Fruit fly (Drosophila melanogaster) whole organism, wandering third instar larva: ENCODE measurements around the gene DEF8.

Experiments used
- Abd-B ChIP-seq: fragments of >200 bp; optimal IDR thresholded peaks from 2 replicates; lab custom pipeline; 2017; ENCODE audit warnings: missing biosample characterization, missing genetic modification characterization
- CG32264 ChIP-seq: fragments of 200-800 bp; sonication (Bioruptor generic); optimal IDR thresholded peaks from 2 replicates; lab custom pipeline; 2016; ENCODE audit warnings: missing biosample characterization, missing genetic modification characterization
- CG9705 ChIP-seq: fragments of 200-800 bp; sonication (Bioruptor generic); optimal IDR thresholded peaks from 2 replicates; lab custom pipeline; 2018; ENCODE audit warnings: missing biosample characterization, mild to moderate bottlenecking, missing genetic modification characterization
- CrebA ChIP-seq: fragments of 200-800 bp; sonication (Bioruptor generic); optimal IDR thresholded peaks from 2 replicates; lab custom pipeline; 2016; ENCODE audit warnings: missing biosample characterization, mild to moderate bottlenecking, missing genetic modification characterization, borderline replicate concordance
- Dfd ChIP-seq: fragments of >200 bp; optimal IDR thresholded peaks from 2 replicates; lab custom pipeline; 2017; ENCODE audit warnings: missing biosample characterization, missing genetic modification characterization
- Dif ChIP-seq: fragments of 200-275, 200-300 bp; sonication (Bioruptor generic); optimal IDR thresholded peaks from 2 replicates; lab custom pipeline; 2018; ENCODE audit warnings: missing biosample characterization, missing genetic modification characterization; ENCODE audit not compliant: partially characterized antibody
- GATAd ChIP-seq: sonication (Bioruptor generic); optimal IDR thresholded peaks from 2 replicates; lab custom pipeline; 2016; ENCODE audit warnings: missing biosample characterization, missing genetic modification characterization
- HLH106 ChIP-seq: fragments of 200-800 bp; optimal IDR thresholded peaks from 3 replicates; lab custom pipeline; 2019; ENCODE audit warnings: missing biosample characterization, mild to moderate bottlenecking, missing genetic modification characterization, moderate library complexity
- Hnf4 ChIP-seq: fragments of 200-800 bp; sonication (Bioruptor generic); optimal IDR thresholded peaks from 2 replicates; lab custom pipeline; 2016; ENCODE audit warnings: missing biosample characterization, mild to moderate bottlenecking, missing genetic modification characterization
- Hr78 ChIP-seq: fragments of >200 bp; optimal IDR thresholded peaks from 2 replicates; lab custom pipeline; 2017; ENCODE audit warnings: missing biosample characterization, missing genetic modification characterization
- Hr83 ChIP-seq: fragments of 200-300 bp; sonication (Bioruptor generic); optimal IDR thresholded peaks from 2 replicates; lab custom pipeline; 2016; ENCODE audit warnings: missing biosample characterization, mild to moderate bottlenecking, missing genetic modification characterization, moderate library complexity; ENCODE audit not compliant: poor library complexity, severe bottlenecking
- Jra ChIP-seq: sonication (Bioruptor generic); optimal IDR thresholded peaks from 2 replicates; lab custom pipeline; 2016; ENCODE audit warnings: missing biosample characterization, missing genetic modification characterization
- Mio ChIP-seq: sonication (Bioruptor generic); optimal IDR thresholded peaks from 2 replicates; lab custom pipeline; 2016; ENCODE audit warnings: missing biosample characterization, missing genetic modification characterization
- Myc ChIP-seq: fragments of >200 bp; optimal IDR thresholded peaks from 2 replicates; lab custom pipeline; 2017
- N ChIP-seq: fragments of >200 bp; optimal IDR thresholded peaks from 2 replicates; lab custom pipeline; 2018; ENCODE audit warnings: missing biosample characterization, missing external identifiers, missing genetic modification characterization
- OdsH ChIP-seq: fragments of 200-800 bp; sonication (Bioruptor generic); optimal IDR thresholded peaks from 2 replicates; lab custom pipeline; 2016; ENCODE audit warnings: missing biosample characterization, mild to moderate bottlenecking, missing genetic modification characterization
- Rel ChIP-seq, 2 experiments: fragments of 200-800 bp; sonication (Bioruptor generic) in 1 of 2; optimal IDR thresholded peaks; 2 replicates in 1 of 2; 3 replicates in 1 of 2; lab custom pipeline; 2016 to 2019; ENCODE audit warnings: mild to moderate bottlenecking in 2 of 2, missing biosample characterization in 2 of 2, missing genetic modification characterization in 2 of 2, moderate library complexity in 1 of 2
- Sp1 ChIP-seq: fragments of 200-800 bp; sonication (Bioruptor generic); optimal IDR thresholded peaks from 3 replicates; lab custom pipeline; 2019; ENCODE audit warnings: missing biosample characterization, mild to moderate bottlenecking, missing genetic modification characterization, moderate library complexity
- br ChIP-seq: fragments of 200-800 bp; sonication (Bioruptor generic); optimal IDR thresholded peaks from 2 replicates; lab custom pipeline; 2016; ENCODE audit warnings: missing biosample characterization, missing genetic modification characterization
- brk ChIP-seq: fragments of 200-800 bp; sonication (Bioruptor generic); optimal IDR thresholded peaks from 2 replicates; lab custom pipeline; 2016; ENCODE audit warnings: missing biosample characterization, mild to moderate bottlenecking, missing genetic modification characterization
- dl ChIP-seq, 2 experiments: fragments of 175-275, 200-275 bp in 1 of 2; fragments of 200-275 bp in 1 of 2; sonication (Bioruptor generic); optimal IDR thresholded peaks; lab custom pipeline; 2018; ENCODE audit warnings: mild to moderate bottlenecking in 2 of 2, missing biosample characterization in 2 of 2, missing genetic modification characterization in 2 of 2, moderate library complexity in 2 of 2; ENCODE audit not compliant: partially characterized antibody in 2 of 2, insufficient read depth in 1 of 2
- dmrt93B ChIP-seq: fragments of 200-800 bp; sonication (Bioruptor generic); optimal IDR thresholded peaks from 2 replicates; lab custom pipeline; 2018; ENCODE audit warnings: missing biosample characterization, mild to moderate bottlenecking, missing genetic modification characterization
- dsf ChIP-seq: sonication (Bioruptor generic); optimal IDR thresholded peaks from 2 replicates; lab custom pipeline; 2016; ENCODE audit warnings: missing biosample characterization, missing genetic modification characterization, borderline replicate concordance
- ey ChIP-seq: fragments of 200-800 bp; sonication (Bioruptor generic); optimal IDR thresholded peaks from 2 replicates; lab custom pipeline; 2016; ENCODE audit warnings: missing biosample characterization, missing genetic modification characterization
- foxo ChIP-seq, 2 experiments: fragments of 200-800 bp; sonication (Bioruptor generic); optimal IDR thresholded peaks; 2 replicates in 1 of 2; 3 replicates in 1 of 2; lab custom pipeline; 2016 to 2017; ENCODE audit warnings: missing biosample characterization in 2 of 2, missing genetic modification characterization in 2 of 2
- fru ChIP-seq: fragments of 200-800 bp; sonication (Bioruptor generic); optimal IDR thresholded peaks from 3 replicates; lab custom pipeline; 2016; ENCODE audit warnings: missing biosample characterization, mild to moderate bottlenecking, missing genetic modification characterization
- h ChIP-seq: fragments of 200-800 bp; sonication (Bioruptor generic); optimal IDR thresholded peaks from 3 replicates; lab custom pipeline; 2016; ENCODE audit warnings: missing biosample characterization, mild to moderate bottlenecking, missing genetic modification characterization
- jim ChIP-seq: fragments of 175-275, 200-325 bp; sonication (Bioruptor generic); optimal IDR thresholded peaks from 2 replicates; lab custom pipeline; 2016; ENCODE audit warnings: missing biosample characterization, mild to moderate bottlenecking, missing genetic modification characterization
- lola ChIP-seq: fragments of >200 bp; optimal IDR thresholded peaks from 2 replicates; lab custom pipeline; 2017; ENCODE audit warnings: missing biosample characterization, missing genetic modification characterization
- psq ChIP-seq: fragments of 200-800 bp; sonication (Bioruptor generic); optimal IDR thresholded peaks from 3 replicates; lab custom pipeline; 2017; ENCODE audit warnings: missing biosample characterization, mild to moderate bottlenecking, missing genetic modification characterization, moderate library complexity
- rgr ChIP-seq: fragments of 200-800 bp; sonication (Bioruptor generic); optimal IDR thresholded peaks from 3 replicates; lab custom pipeline; 2016; ENCODE audit warnings: missing biosample characterization, mild to moderate bottlenecking, missing genetic modification characterization
- sage ChIP-seq: fragments of 200-800 bp; sonication (Bioruptor generic); optimal IDR thresholded peaks from 2 replicates; lab custom pipeline; 2016; ENCODE audit warnings: missing biosample characterization, mild to moderate bottlenecking, missing genetic modification characterization
- sv ChIP-seq: fragments of 200-800 bp; sonication (Bioruptor generic); optimal IDR thresholded peaks from 3 replicates; lab custom pipeline; 2016; ENCODE audit warnings: missing biosample characterization, missing genetic modification characterization
- tai ChIP-seq: sonication (Bioruptor generic); optimal IDR thresholded peaks from 2 replicates; lab custom pipeline; 2016; ENCODE audit warnings: missing biosample characterization, missing genetic modification characterization
- usp ChIP-seq: fragments of >200 bp; optimal IDR thresholded peaks from 2 replicates; lab custom pipeline; 2017; ENCODE audit warnings: missing biosample characterization, missing genetic modification characterization
- woc ChIP-seq: sonication (Bioruptor generic); optimal IDR thresholded peaks from 2 replicates; lab custom pipeline; 2016; ENCODE audit warnings: missing biosample characterization, mild to moderate bottlenecking, missing genetic modification characterization

The DEF8 gene

DNA sequence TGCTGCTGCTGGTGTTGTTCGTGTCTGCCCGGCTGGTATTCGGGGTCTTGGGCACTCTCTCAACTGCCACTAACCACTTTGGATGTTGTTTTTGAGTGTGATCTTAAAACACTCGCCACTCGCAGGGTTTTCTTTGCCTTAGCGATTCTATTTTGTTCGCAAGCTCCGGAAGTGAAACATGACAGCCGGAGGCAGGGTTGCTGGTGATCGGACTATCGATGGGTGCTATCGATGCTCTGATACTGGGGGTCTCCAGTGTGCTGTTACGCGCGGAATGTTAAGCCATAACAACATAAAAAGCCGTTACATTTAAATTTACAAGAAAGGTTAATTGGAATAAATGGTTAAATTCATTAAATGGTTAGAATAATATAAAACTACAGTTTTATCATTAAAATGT lies 7.0 kb upstream of the DEF8 start, which contains the start of gene yps:
Gene yps (minus strand): TSS at position 176 of the 400 bp plus-strand sequence.
- no peak for TF ChIP-seq Abd-B (GFP tag; lab: Kevin White, UChicago)
- no peak for TF ChIP-seq Dfd (GFP tag; lab: Kevin White, UChicago)
- TF ChIP-seq dl (GFP tag; optimal IDR thresholded peaks at IDR 0.05; lab: Kevin White, UChicago; ENCODE audit: insufficient read depth in 1 of 2, partially characterized antibody in 2 of 2): no peak
- peak; percentile 92 for TF ChIP-seq h (GFP tag; lab: Kevin White, UChicago)
- peak; percentile 99 for TF ChIP-seq Hr83 (GFP tag; lab: Kevin White, UChicago)
- peak; percentile 25 to 86 for TF ChIP-seq foxo (GFP tag; optimal IDR thresholded peaks at IDR 0.05; lab: Kevin White, UChicago)
- peak; percentile 67 for TF ChIP-seq ey (GFP tag; lab: Kevin White, UChicago)
- peak; percentile 6 for TF ChIP-seq dsf (GFP tag; lab: Kevin White, UChicago)
- TF ChIP-seq Jra (GFP tag; lab: Kevin White, UChicago): peak; percentile 68
- TF ChIP-seq tai: no peak
- TF ChIP-seq jim (GFP tag; lab: Kevin White, UChicago): no peak
- peak; percentile 84 for TF ChIP-seq brk (GFP tag; lab: Kevin White, UChicago)
- TF ChIP-seq rgr (GFP tag; lab: Kevin White, UChicago): peak; percentile 97
- no peak for TF ChIP-seq N (GFP tag; lab: Kevin White, UChicago)
- peak; percentile 85 for TF ChIP-seq Hnf4 (GFP tag; lab: Kevin White, UChicago)
- TF ChIP-seq fru (GFP tag; lab: Kevin White, UChicago): peak; percentile 86
- TF ChIP-seq OdsH (GFP tag; lab: Kevin White, UChicago): peak; percentile 90
- no peak for TF ChIP-seq Hr78 (GFP tag; lab: Kevin White, UChicago)
- TF ChIP-seq Sp1 (GFP tag; lab: Kevin White, UChicago): peak; percentile 92
- peak; percentile 84 for TF ChIP-seq sage (GFP tag; lab: Kevin White, UChicago)
- no peak for TF ChIP-seq usp (GFP tag; lab: Kevin White, UChicago)
- no peak for TF ChIP-seq CrebA
- peak; percentile 80 for TF ChIP-seq Mio (GFP tag; lab: Kevin White, UChicago)
- peak; percentile 93 for TF ChIP-seq br (GFP tag; lab: Kevin White, UChicago)
- peak; percentile 79 for TF ChIP-seq sv (GFP tag; lab: Kevin White, UChicago)
- TF ChIP-seq dmrt93B (GFP tag; lab: Kevin White, UChicago): peak; percentile 93
- peak; percentile 89 for TF ChIP-seq CG32264 (GFP tag; lab: Kevin White, UChicago)
- no peak for TF ChIP-seq GATAd (GFP tag; lab: Kevin White, UChicago)
- TF ChIP-seq Dif (GFP tag; lab: Kevin White, UChicago): no peak
- TF ChIP-seq woc (GFP tag; lab: Kevin White, UChicago): peak; percentile 32
- TF ChIP-seq HLH106 (tag; lab: Kevin White, UChicago): peak; percentile 86
- no peak for TF ChIP-seq Rel (GFP tag; optimal IDR thresholded peaks at IDR 0.05; lab: Kevin White, UChicago)
- TF ChIP-seq Rel (tag; optimal IDR thresholded peaks at IDR 0.05; lab: Kevin White, UChicago): peak; percentile 77
- TF ChIP-seq psq (GFP tag; lab: Kevin White, UChicago): peak; percentile 72
- TF ChIP-seq CG9705 (GFP tag; lab: Kevin White, UChicago): peak; percentile 95
- no peak for TF ChIP-seq lola
- TF ChIP-seq Myc (lab: Kevin White, UChicago): peak; percentile 18

DNA sequence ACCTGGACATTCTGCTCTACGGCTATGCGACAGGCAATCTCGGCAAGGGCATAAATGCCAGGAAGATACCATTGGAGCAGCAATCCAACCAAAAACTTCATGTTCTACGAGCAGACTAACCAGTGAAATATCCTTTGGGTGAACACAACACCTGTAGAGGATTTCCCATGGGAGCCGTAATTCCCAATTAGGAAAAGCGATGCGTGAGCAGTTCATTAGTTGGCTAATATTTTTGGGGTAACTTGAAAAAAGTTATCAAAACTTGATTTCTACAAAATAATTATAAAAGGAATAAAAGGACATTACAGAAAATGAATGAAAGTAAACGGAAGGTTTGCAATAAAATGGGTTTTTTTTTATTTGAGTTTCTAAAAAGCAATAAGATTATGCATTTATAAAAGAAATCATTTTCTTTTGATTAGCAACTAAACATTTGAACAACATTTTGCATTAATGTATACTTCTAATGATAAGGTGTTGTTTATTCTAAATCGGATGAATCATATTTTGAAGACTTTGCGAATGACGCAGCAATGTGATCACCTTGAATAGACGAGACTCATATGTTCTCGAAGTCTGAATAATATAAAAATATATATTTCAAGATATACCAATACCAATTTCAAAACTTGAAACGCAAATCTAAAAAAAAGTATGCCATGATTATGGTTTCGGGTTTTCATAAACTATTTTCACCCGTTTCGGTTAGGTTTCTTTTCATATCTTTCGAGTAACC lies 4.5 kb upstream of the DEF8 start, which contains the start of the genes Ir68b and CG34241:
Gene Ir68b (minus strand): TSS at position 101 of the 736 bp plus-strand sequence.
Gene CG34241 (plus strand): TSS at position 686 of the 736 bp plus-strand sequence.
- TF ChIP-seq OdsH (GFP tag; lab: Kevin White, UChicago): no peak
- TF ChIP-seq usp (GFP tag; lab: Kevin White, UChicago): no peak
- no peak for TF ChIP-seq Dif (GFP tag; lab: Kevin White, UChicago)
- no peak for TF ChIP-seq sage (GFP tag; lab: Kevin White, UChicago)
- TF ChIP-seq Jra (GFP tag; lab: Kevin White, UChicago): no peak
- no peak for TF ChIP-seq Sp1 (GFP tag; lab: Kevin White, UChicago)
- TF ChIP-seq woc (GFP tag; lab: Kevin White, UChicago): no peak
- no peak for TF ChIP-seq N (GFP tag; lab: Kevin White, UChicago)
- no peak for TF ChIP-seq psq (GFP tag; lab: Kevin White, UChicago)
- no peak for TF ChIP-seq lola
- TF ChIP-seq h (GFP tag; lab: Kevin White, UChicago): no peak
- TF ChIP-seq Mio (GFP tag; lab: Kevin White, UChicago): no peak
- no peak for TF ChIP-seq rgr (GFP tag; lab: Kevin White, UChicago)
- TF ChIP-seq CG32264 (GFP tag; lab: Kevin White, UChicago): no peak
- TF ChIP-seq Dfd (GFP tag; lab: Kevin White, UChicago): no peak
- TF ChIP-seq CrebA: no peak
